Fruit fly (Drosophila melanogaster) whole organism, prepupa: ENCODE measurements around the gene CG17344.

Experiments used
- CG10631 ChIP-seq: fragments of 200-800 bp; sonication (Bioruptor generic); optimal IDR thresholded peaks from 2 replicates; lab custom pipeline; 2016; ENCODE audit warnings: missing biosample characterization, missing genetic modification characterization
- Ets96B ChIP-seq: fragments of 200-800 bp; optimal IDR thresholded peaks from 2 replicates; lab custom pipeline; 2019; ENCODE audit warnings: missing biosample characterization, mild to moderate bottlenecking, missing genetic modification characterization, moderate library complexity
- fkh ChIP-seq: fragments of 200-800 bp; sonication (Bioruptor generic); optimal IDR thresholded peaks from 3 replicates; lab custom pipeline; 2017; ENCODE audit warnings: missing biosample characterization, mild to moderate bottlenecking, missing genetic modification characterization, moderate library complexity

dm6 chr2L:19137494-19138360, 35.9 kb downstream of the CG17344 start:
- no peak for TF ChIP-seq Ets96B (tag; lab: Kevin White, UChicago)
- TF ChIP-seq fkh (GFP tag; lab: Kevin White, UChicago), result no peak
- no peak for TF ChIP-seq CG10631 (GFP tag; lab: Kevin White, UChicago)
